Worm (Caenorhabditis elegans) whole organism, L3 larva: ENCODE data around the gene col-176.
A peak's percentile ranks its signal among the peaks of the same experiment; 100 is the strongest.

Experiments
- ceh-16 ChIP-seq: sonication (generic microtip); optimal IDR thresholded peaks from 2 replicates; lab custom pipeline; 2017; ENCODE audit warnings: missing biosample characterization, missing genetic modification characterization
- ceh-9 ChIP-seq: sonication (generic microtip); optimal IDR thresholded peaks from 2 replicates; lab custom pipeline; 2018; ENCODE audit warnings: missing biosample characterization, missing genetic modification characterization
- nhr-76 ChIP-seq: fragments of 150-350 bp; sonication (generic microtip); optimal IDR thresholded peaks from 5 replicates; lab custom pipeline; 2014; ENCODE audit warnings: missing biosample characterization, missing genetic modification characterization
- pha-4 ChIP-seq: fragments of 150-350 bp; optimal IDR thresholded peaks from 2 replicates; lab custom pipeline; 2014; ENCODE audit warnings: missing biosample characterization, missing genetic modification reagents, missing genetic modification characterization
- snpc-4 ChIP-seq: fragments of 150-350 bp; optimal IDR thresholded peaks from 2 replicates; lab custom pipeline; 2014; ENCODE audit warnings: missing biosample characterization, missing genetic modification characterization

DNA sequence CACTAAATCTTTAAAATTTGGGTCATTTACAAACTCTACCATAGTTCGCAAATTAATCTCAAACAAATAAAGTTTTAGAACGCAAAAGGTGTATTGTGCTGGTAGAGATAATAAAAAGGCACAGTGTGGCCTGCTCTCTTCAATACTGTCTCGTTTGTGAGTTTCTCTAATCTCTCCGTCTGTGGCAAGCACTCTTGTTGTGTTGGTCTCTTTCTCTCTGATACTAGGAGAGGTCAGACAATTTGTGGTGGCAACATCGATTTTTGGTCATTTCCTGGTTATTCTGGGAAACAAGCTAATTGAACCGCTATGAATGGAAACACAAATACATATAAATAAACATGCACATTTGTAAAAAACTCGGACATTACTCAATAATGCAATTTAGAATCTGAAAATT lies 3.2 kb upstream of the col-176 start, which contains the start of gene ZC373.5:
- peak; percentile 57 for TF ChIP-seq pha-4
- no peak for TF ChIP-seq snpc-4
- no peak for TF ChIP-seq ceh-16 (tag; lab: Kevin White, UChicago)
- TF ChIP-seq ceh-9 (tag; lab: Kevin White, UChicago) = no peak
- no peak for TF ChIP-seq nhr-76 (tag; lab: Kevin White, UChicago)
